Worm (Caenorhabditis elegans) whole organism, late embryonic: ENCODE results near the gene cyn-2.

Experiments
- C38D4.7 ChIP-seq: fragments of 200-800 bp; sonication (Bioruptor generic); optimal IDR thresholded peaks from 2 replicates; lab custom pipeline; 2018; ENCODE audit warnings: mild to moderate bottlenecking, missing genetic modification characterization, moderate library complexity, missing compliant biosample characterization
- K02D7.2 ChIP-seq: sonication (generic microtip); optimal IDR thresholded peaks from 2 replicates; lab custom pipeline; 2017; ENCODE audit warnings: mild to moderate bottlenecking, missing genetic modification characterization, missing compliant biosample characterization
- ama-1 ChIP-seq: fragments of 150-350 bp; optimal IDR thresholded peaks from 2 replicates; lab custom pipeline; 2014
- ceh-18 ChIP-seq: sonication (generic microtip); optimal IDR thresholded peaks from 2 replicates; lab custom pipeline; 2016; ENCODE audit warnings: missing genetic modification characterization, missing compliant biosample characterization
- ceh-19 ChIP-seq: fragments of 200-800 bp; sonication (Bioruptor generic); optimal IDR thresholded peaks from 2 replicates; lab custom pipeline; 2018; ENCODE audit warnings: mild to moderate bottlenecking, missing genetic modification characterization, missing compliant biosample characterization
- ceh-2 ChIP-seq: sonication (generic microtip); optimal IDR thresholded peaks from 2 replicates; lab custom pipeline; 2016; ENCODE audit warnings: missing genotype, missing genetic modification characterization, missing compliant biosample characterization
- ceh-22 ChIP-seq: sonication (generic microtip); optimal IDR thresholded peaks from 2 replicates; lab custom pipeline; 2017; ENCODE audit warnings: missing biosample characterization, missing genetic modification characterization
- ceh-45 ChIP-seq: fragments of 200-800 bp; sonication (Bioruptor generic); IDR thresholded peaks from 2 replicates; pipeline ENCODE4 v1.3.6; 2022; ENCODE audit warnings: missing genetic modification reagents, missing genetic modification characterization, missing compliant biosample characterization
- ceh-48 ChIP-seq: sonication (generic microtip); optimal IDR thresholded peaks from 2 replicates; lab custom pipeline; 2016; ENCODE audit warnings: missing genetic modification characterization, inconsistent platforms, missing compliant biosample characterization
- ceh-6 ChIP-seq: fragments of 200-800 bp; sonication (Bioruptor generic); optimal IDR thresholded peaks from 2 replicates; lab custom pipeline; 2018; ENCODE audit warnings: mild to moderate bottlenecking, missing genetic modification characterization, missing compliant biosample characterization
- che-1 ChIP-seq: sonication (generic microtip); optimal IDR thresholded peaks from 2 replicates; lab custom pipeline; 2016; ENCODE audit warnings: mild to moderate bottlenecking, missing genetic modification characterization, missing compliant biosample characterization
- dmd-4 ChIP-seq: sonication (generic microtip); optimal IDR thresholded peaks from 2 replicates; lab custom pipeline; 2016; ENCODE audit warnings: borderline replicate concordance, missing genetic modification characterization, missing compliant biosample characterization
- dve-1 ChIP-seq: sonication (generic microtip); optimal IDR thresholded peaks from 2 replicates; lab custom pipeline; 2017; ENCODE audit warnings: antibody characterized with exemption, mild to moderate bottlenecking, missing genetic modification characterization, missing compliant biosample characterization
- elt-2 ChIP-seq: sonication (generic microtip); optimal IDR thresholded peaks from 2 replicates; lab custom pipeline; 2016; ENCODE audit warnings: missing genetic modification reagents, missing genetic modification characterization, missing compliant biosample characterization
- ets-4 ChIP-seq: sonication (generic microtip); optimal IDR thresholded peaks from 2 replicates; lab custom pipeline; 2016; ENCODE audit warnings: missing genetic modification characterization, missing compliant biosample characterization
- eyg-1 ChIP-seq: sonication (generic microtip); optimal IDR thresholded peaks from 2 replicates; lab custom pipeline; 2016; ENCODE audit warnings: missing genotype, missing genetic modification characterization, missing compliant biosample characterization
- fkh-10 ChIP-seq: fragments of 150-350 bp; optimal IDR thresholded peaks from 2 replicates; lab custom pipeline; 2014; ENCODE audit warnings: missing biosample characterization, missing genetic modification reagents, missing genetic modification characterization
- hlh-6 ChIP-seq: sonication (generic microtip); optimal IDR thresholded peaks from 2 replicates; lab custom pipeline; 2016; ENCODE audit warnings: missing genotype, missing genetic modification characterization, missing compliant biosample characterization
- hlh-8 ChIP-seq: sonication (generic microtip); optimal IDR thresholded peaks from 2 replicates; lab custom pipeline; 2016; ENCODE audit warnings: missing genotype, missing genetic modification characterization, missing compliant biosample characterization
- lin-11 ChIP-seq: fragments of 200-800 bp; sonication (Bioruptor generic); optimal IDR thresholded peaks from 2 replicates; lab custom pipeline; 2018; ENCODE audit warnings: mild to moderate bottlenecking, missing genetic modification characterization, missing compliant biosample characterization
- npax-4 ChIP-seq: sonication (generic microtip); optimal IDR thresholded peaks from 2 replicates; lab custom pipeline; 2016; ENCODE audit warnings: missing genetic modification characterization, missing compliant biosample characterization
- odd-2 ChIP-seq: sonication (generic microtip); optimal IDR thresholded peaks from 2 replicates; lab custom pipeline; 2017; ENCODE audit warnings: antibody characterized with exemption, mild to moderate bottlenecking, missing genetic modification characterization, missing compliant biosample characterization
- pag-3 ChIP-seq: sonication (generic microtip); optimal IDR thresholded peaks from 2 replicates; lab custom pipeline; 2016; ENCODE audit warnings: missing compliant biosample characterization, missing genetic modification characterization, borderline replicate concordance
- pax-1 ChIP-seq: fragments of 150-350 bp; optimal IDR thresholded peaks from 2 replicates; lab custom pipeline; 2014; ENCODE audit warnings: missing biosample characterization, missing genetic modification characterization
- pha-2 ChIP-seq: sonication (generic microtip); optimal IDR thresholded peaks from 2 replicates; lab custom pipeline; 2017; ENCODE audit warnings: mild to moderate bottlenecking, missing genetic modification characterization, missing compliant biosample characterization
- ref-2 ChIP-seq: sonication (generic microtip); optimal IDR thresholded peaks from 2 replicates; lab custom pipeline; 2016; ENCODE audit warnings: missing genetic modification characterization, missing compliant biosample characterization
- rnt-1 ChIP-seq: sonication (generic microtip); optimal IDR thresholded peaks from 2 replicates; lab custom pipeline; 2016; ENCODE audit warnings: missing genetic modification characterization, missing compliant biosample characterization
- sdc-2 ChIP-seq: sonication (generic microtip); optimal IDR thresholded peaks from 2 replicates; lab custom pipeline; 2016; ENCODE audit warnings: missing genotype, missing genetic modification characterization, missing compliant biosample characterization
- sox-2 ChIP-seq: fragments of 200-800 bp; sonication (Bioruptor generic); IDR thresholded peaks from 2 replicates; pipeline ENCODE4 v1.3.6; 2022; ENCODE audit warnings: missing genetic modification reagents, missing genetic modification characterization, missing compliant biosample characterization
- sox-4 ChIP-seq: sonication (generic microtip); optimal IDR thresholded peaks from 2 replicates; lab custom pipeline; 2017; ENCODE audit warnings: mild to moderate bottlenecking, missing genetic modification characterization, inconsistent platforms, missing compliant biosample characterization
- tbx-2 ChIP-seq: sonication (generic microtip); optimal IDR thresholded peaks from 2 replicates; lab custom pipeline; 2016; ENCODE audit warnings: missing genetic modification characterization, missing compliant biosample characterization
- tbx-7 ChIP-seq: sonication (generic microtip); optimal IDR thresholded peaks from 2 replicates; lab custom pipeline; 2016; ENCODE audit warnings: missing genotype, missing genetic modification characterization, missing compliant biosample characterization
- ttx-3 ChIP-seq: sonication (generic microtip); optimal IDR thresholded peaks from 2 replicates; lab custom pipeline; 2016; ENCODE audit warnings: missing genetic modification reagents, missing genetic modification characterization, missing compliant biosample characterization
- unc-42 ChIP-seq: sonication (generic microtip); optimal IDR thresholded peaks from 2 replicates; lab custom pipeline; 2016; ENCODE audit warnings: missing genotype, missing genetic modification characterization, missing compliant biosample characterization
- unc-86 ChIP-seq: sonication (generic microtip); optimal IDR thresholded peaks from 2 replicates; lab custom pipeline; 2016; ENCODE audit warnings: missing genetic modification characterization, missing compliant biosample characterization
- zip-5 ChIP-seq: sonication (generic microtip); optimal IDR thresholded peaks from 2 replicates; lab custom pipeline; 2016; ENCODE audit warnings: missing genetic modification characterization, missing compliant biosample characterization

The cyn-2 gene

DNA sequence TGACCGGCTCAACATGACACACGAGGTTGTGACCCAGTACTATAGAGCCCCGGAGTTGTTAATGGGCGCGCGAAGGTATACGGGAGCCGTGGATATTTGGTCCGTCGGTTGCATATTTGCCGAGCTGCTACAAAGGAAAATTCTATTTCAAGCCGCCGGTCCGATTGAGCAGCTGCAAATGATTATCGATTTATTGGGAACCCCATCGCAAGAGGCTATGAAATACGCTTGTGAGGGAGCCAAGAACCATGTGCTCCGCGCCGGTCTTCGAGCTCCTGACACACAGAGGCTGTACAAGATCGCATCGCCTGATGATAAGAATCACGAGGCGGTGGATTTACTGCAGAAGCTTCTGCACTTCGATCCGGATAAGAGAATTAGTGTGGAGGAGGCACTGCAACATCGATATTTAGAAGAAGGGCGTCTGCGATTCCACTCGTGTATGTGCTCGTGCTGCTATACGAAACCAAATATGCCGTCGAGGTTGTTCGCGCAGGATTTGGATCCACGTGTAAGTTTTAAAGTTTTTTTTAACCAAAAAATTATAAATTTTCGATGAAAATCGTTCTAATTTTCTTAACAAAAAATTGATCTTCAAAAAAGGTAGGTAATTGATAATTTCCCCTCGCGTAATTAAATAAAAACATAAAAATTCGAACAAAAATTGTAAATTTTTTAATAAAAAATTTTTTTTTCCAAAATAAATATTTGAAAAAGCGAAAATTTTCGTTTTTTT lies 30.1 kb downstream of the cyn-2 start:
- TF ChIP-seq hlh-6 (peak; percentile 11), npax-4 (tag; lab: Kevin White, UChicago) (no peak), ceh-48 (peak; percentile 24)

ce11 chrIII:13724018-13724892 lies 31.8 kb downstream of the cyn-2 start:
- TF ChIP-seq pha-2 (tag; lab: Kevin White, UChicago) (peak; percentile 2), unc-86 (tag; lab: Kevin White, UChicago) (no peak)

ce11 chrIII:13729760-13730159 lies 37.3 kb downstream of the cyn-2 start:
- TF ChIP-seq odd-2 (tag; lab: Kevin White, UChicago) (no peak), eyg-1 (no peak), unc-86 (tag; lab: Kevin White, UChicago) (no peak), sdc-2 (tag; lab: Kevin White, UChicago) (no peak), pag-3 (tag; lab: Kevin White, UChicago) (no peak), tbx-7 (no peak), ceh-19 (no peak), ceh-18 (tag; lab: Kevin White, UChicago) (no peak), ref-2 (tag; lab: Kevin White, UChicago) (no peak)

DNA sequence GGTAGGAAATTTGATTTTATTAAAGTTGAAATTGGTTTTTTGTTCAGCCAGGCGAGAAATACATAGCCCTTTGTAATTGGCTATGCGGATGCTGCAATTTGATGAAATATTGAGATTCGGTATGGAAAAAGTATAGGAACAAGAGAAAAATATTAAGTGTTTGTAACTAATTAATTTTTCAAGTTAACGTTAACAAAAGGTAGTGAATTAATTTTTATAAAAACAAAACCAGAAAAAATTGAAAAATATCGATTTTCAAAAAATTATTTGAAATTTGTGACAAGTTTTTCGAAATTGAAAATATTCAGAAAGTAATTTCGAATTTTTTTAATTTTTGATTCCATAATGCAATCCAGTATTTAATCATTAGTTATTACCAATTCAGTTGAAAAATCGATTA lies 39.1 kb downstream of the cyn-2 start, which contains the start of gene W06F12.2:
Gene W06F12.2, minus strand, starts transcription at position 101 of the 400 bp plus-strand sequence.
- TF ChIP-seq sox-2 (GFP tag; lab: Robert Waterston, UW) (no peak), hlh-6 (no peak), C38D4.7 (GFP tag; lab: Kevin White, UChicago) (no peak), sox-4 (no peak), dve-1 (tag; lab: Kevin White, UChicago) (no peak), lin-11 (no peak), ceh-2 (tag; lab: Kevin White, UChicago) (no peak), ets-4 (tag; lab: Kevin White, UChicago) (no peak), tbx-2 (tag; lab: Kevin White, UChicago) (no peak), hlh-8 (tag; lab: Kevin White, UChicago) (no peak), unc-86 (tag; lab: Kevin White, UChicago) (no peak), eyg-1 (no peak), zip-5 (tag; lab: Kevin White, UChicago) (no peak), unc-42 (tag; lab: Kevin White, UChicago) (no peak), ceh-45 (GFP tag; lab: Robert Waterston, UW) (no peak), sdc-2 (tag; lab: Kevin White, UChicago) (no peak), ceh-22 (no peak), elt-2 (tag; lab: Kevin White, UChicago) (no peak)

- no peak for TF ChIP-seq dve-1 (tag; lab: Kevin White, UChicago)
- no peak for TF ChIP-seq zip-5 (tag; lab: Kevin White, UChicago)
- TF ChIP-seq elt-2 (tag; lab: Kevin White, UChicago) = no peak
- no peak for TF ChIP-seq rnt-1 (tag; lab: Kevin White, UChicago)
- no peak for TF ChIP-seq odd-2 (tag; lab: Kevin White, UChicago)
- TF ChIP-seq pax-1 (tag; lab: Kevin White, UChicago) = no peak
- no peak for TF ChIP-seq ceh-2 (tag; lab: Kevin White, UChicago)
- TF ChIP-seq ama-1 (lab: Kevin White, UChicago) = no peak
- no peak for TF ChIP-seq K02D7.2
- no peak for TF ChIP-seq eyg-1
- TF ChIP-seq dmd-4 = no peak
- no peak for TF ChIP-seq hlh-6
- no peak for TF ChIP-seq che-1 (tag; lab: Kevin White, UChicago)
- TF ChIP-seq ceh-48 = no peak
- no peak for TF ChIP-seq fkh-10 (GFP tag; lab: Kevin White, UChicago)
- TF ChIP-seq ceh-6 (GFP tag; lab: Kevin White, UChicago) = no peak
- no peak for TF ChIP-seq ceh-19
- TF ChIP-seq ceh-22 = no peak
- no peak for TF ChIP-seq ttx-3 (tag; lab: Kevin White, UChicago)
Measured at ce11 chrIII:13732665-13733064, 40.2 kb downstream of the cyn-2 start.
